Fruit fly (Drosophila melanogaster) whole organism, prepupa: ENCODE results near the gene CG43618.

ENCODE experiments used
- CG8119 ChIP-seq: fragments of 200-800 bp; sonication (Bioruptor generic); IDR thresholded peaks from 3 replicates; pipeline ENCODE4 v1.3.6; 2022; ENCODE audit warnings: missing biosample characterization, missing genetic modification characterization
- cyc ChIP-seq: fragments of 200-800 bp; sonication (Bioruptor generic); optimal IDR thresholded peaks from 3 replicates; lab custom pipeline; 2016; ENCODE audit warnings: missing biosample characterization, missing genetic modification characterization
- dac ChIP-seq: fragments of 200-800 bp; sonication (Bioruptor generic); optimal IDR thresholded peaks from 2 replicates; lab custom pipeline; 2017; ENCODE audit warnings: missing biosample characterization, mild to moderate bottlenecking, missing genetic modification characterization

- TF ChIP-seq dac (GFP tag; lab: Kevin White, UChicago) (no peak), cyc (GFP tag; lab: Kevin White, UChicago) (no peak), CG8119 (no peak)
Measured at dm6 chr3R:8058984-8059383, 10.0 kb downstream of the CG43618 start, which contains the start of gene mAChR-B.
